Worm (Caenorhabditis elegans) whole organism, mixed stage, embryonic: ENCODE data around the gene mtr-4.

Experiments
- ceh-43 ChIP-seq: fragments of 200-800 bp; sonication (Bioruptor generic); optimal IDR thresholded peaks from 2 replicates; lab custom pipeline; 2018; ENCODE audit warnings: mild to moderate bottlenecking, missing genetic modification characterization, moderate library complexity, missing compliant biosample characterization
- lsy-2 ChIP-seq: fragments of 150-350 bp; optimal IDR thresholded peaks from 2 replicates; lab custom pipeline; 2014; ENCODE audit warnings: missing biosample characterization, missing genetic modification characterization
- nhr-12 ChIP-seq: fragments of 150-350 bp; optimal IDR thresholded peaks from 2 replicates; lab custom pipeline; 2014; ENCODE audit warnings: missing biosample characterization, missing genetic modification characterization
- nhr-76 ChIP-seq: sonication (generic microtip); optimal IDR thresholded peaks from 2 replicates; lab custom pipeline; 2017; ENCODE audit warnings: missing biosample characterization, missing genetic modification characterization
- unc-39 ChIP-seq: fragments of 150-350 bp; optimal IDR thresholded peaks from 2 replicates; lab custom pipeline; 2014; ENCODE audit warnings: missing biosample characterization, missing genetic modification characterization
- ztf-11 ChIP-seq: fragments of 150-350 bp; optimal IDR thresholded peaks from 2 replicates; lab custom pipeline; 2014; ENCODE audit warnings: missing biosample characterization, missing genetic modification characterization

ce11 chrIV:9840984-9841590, 15.6 kb downstream of the mtr-4 start, which contains the start of the genes kin-24 and msp-56:
- TF ChIP-seq nhr-12 (tag; lab: Kevin White, UChicago): no peak
- no peak for TF ChIP-seq unc-39 (tag; lab: Kevin White, UChicago)
- no peak for TF ChIP-seq lsy-2 (tag; lab: Kevin White, UChicago)
- no peak for TF ChIP-seq ztf-11 (tag; lab: Kevin White, UChicago)
- TF ChIP-seq nhr-76 (tag; lab: Kevin White, UChicago): no peak
- TF ChIP-seq ceh-43 (GFP tag; lab: Kevin White, UChicago): no peak
